Fruit fly (Drosophila melanogaster) whole organism: Measurements from ENCODE around the gene Atac3.

Experiments used
- CG8478 ChIP-seq: fragments of >200 bp; optimal IDR thresholded peaks from 2 replicates; lab custom pipeline; 2018; ENCODE audit warnings: inconsistent platforms
- Dll ChIP-seq: fragments of >200 bp; optimal IDR thresholded peaks from 2 replicates; lab custom pipeline; 2017
- EcR ChIP-seq, 2 experiments: fragments of >200 bp; optimal IDR thresholded peaks; 2 replicates each; lab custom pipeline; 2017; ENCODE audit warnings: missing biosample characterization in 2 of 2, missing genetic modification characterization in 2 of 2, missing genetic modification reagents in 2 of 2
- pan ChIP-seq: fragments of >200 bp; optimal IDR thresholded peaks from 2 replicates; lab custom pipeline; 2017
- psq ChIP-seq: fragments of >200 bp; optimal IDR thresholded peaks from 2 replicates; lab custom pipeline; 2017
- usp ChIP-seq: fragments of >200 bp; optimal IDR thresholded peaks from 2 replicates; lab custom pipeline; 2017; ENCODE audit warnings: missing biosample characterization, missing genetic modification characterization, mixed read lengths

Gene Atac3

DNA sequence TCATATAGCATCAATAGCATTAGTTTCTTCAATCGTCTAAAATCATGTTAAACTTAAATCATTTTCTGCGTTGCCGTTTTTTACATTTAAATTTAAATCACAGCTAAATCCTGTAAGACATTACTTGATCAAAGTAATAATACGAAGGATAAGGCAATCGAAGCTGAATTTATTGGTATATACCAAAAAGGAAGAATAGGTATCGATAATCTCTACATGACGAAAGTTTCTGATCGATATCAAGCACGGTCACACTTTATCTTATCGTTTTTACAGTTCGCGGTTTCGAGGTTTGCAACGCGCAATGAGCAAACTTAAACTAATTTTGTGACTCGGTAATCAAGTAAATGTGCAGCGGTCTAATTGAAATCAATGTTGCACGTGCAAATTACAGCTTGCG, at the start of gene Atac3, which contains the start of gene Ptpmeg:
Gene Atac3 (minus strand): TSS at position 160 of the 400 bp plus-strand sequence.
Gene Ptpmeg (plus strand): TSS at position 265 of the 400 bp plus-strand sequence.
- TF ChIP-seq CG8478 (lab: Kevin White, UChicago) (no peak), usp (GFP tag; lab: Kevin White, UChicago) (no peak), pan (lab: Kevin White, UChicago) (no peak), psq (lab: Kevin White, UChicago) (no peak), EcR (GFP tag; optimal IDR thresholded peaks at IDR 0.05; lab: Kevin White, UChicago) (no peak), Dll (lab: Kevin White, UChicago) (no peak)

DNA sequence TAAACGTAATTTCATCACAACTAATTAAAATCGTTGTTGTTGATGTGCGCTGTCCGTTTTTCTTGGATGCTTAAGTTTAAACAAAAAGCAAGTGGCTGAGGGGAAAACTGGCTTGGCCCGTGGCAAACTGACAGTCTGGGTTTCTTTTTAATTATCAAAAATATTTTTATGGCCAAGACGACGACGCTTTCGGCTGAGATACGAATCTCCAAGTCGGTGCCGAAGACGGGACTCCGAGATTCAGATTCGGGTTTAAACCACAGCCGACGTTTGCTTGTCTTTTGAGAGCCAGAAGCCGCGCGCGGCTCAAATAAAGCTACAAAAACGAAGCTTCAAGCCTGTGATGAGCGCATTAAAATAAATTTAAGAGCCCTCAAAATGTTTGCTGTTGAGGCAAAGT, 47.9 kb upstream of the Atac3 start:
- TF ChIP-seq pan (lab: Kevin White, UChicago) (no peak), usp (GFP tag; lab: Kevin White, UChicago) (no peak), CG8478 (lab: Kevin White, UChicago) (no peak), Dll (lab: Kevin White, UChicago) (no peak), psq (lab: Kevin White, UChicago) (no peak), EcR (GFP tag; optimal IDR thresholded peaks at IDR 0.05; lab: Kevin White, UChicago) (no peak)

DNA sequence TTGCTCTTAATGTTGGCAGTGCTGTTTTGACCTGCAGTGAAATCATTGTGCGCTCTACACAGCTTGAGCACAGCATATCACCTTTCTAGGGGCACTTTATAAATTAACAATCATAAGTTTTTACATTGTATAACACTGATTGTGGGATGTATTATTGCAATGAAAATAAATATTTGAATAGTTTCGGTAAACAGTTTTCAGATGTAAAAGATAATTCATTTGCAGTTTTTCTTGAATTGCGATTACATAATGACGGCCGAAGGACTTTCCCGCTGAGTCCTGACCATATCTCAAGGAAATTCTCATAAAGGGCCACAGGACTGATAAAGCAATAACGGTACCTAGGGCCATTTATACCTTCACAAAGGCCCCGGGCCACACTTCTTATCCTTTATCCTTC, 46.8 kb upstream of the Atac3 start:
- TF ChIP-seq Dll (lab: Kevin White, UChicago) = no peak
- TF ChIP-seq pan (lab: Kevin White, UChicago) = no peak
- no peak for TF ChIP-seq EcR (GFP tag; optimal IDR thresholded peaks at IDR 0.05; lab: Kevin White, UChicago)
- no peak for TF ChIP-seq CG8478 (lab: Kevin White, UChicago)
- no peak for TF ChIP-seq usp (GFP tag; lab: Kevin White, UChicago)
- TF ChIP-seq psq (lab: Kevin White, UChicago) = no peak

DNA sequence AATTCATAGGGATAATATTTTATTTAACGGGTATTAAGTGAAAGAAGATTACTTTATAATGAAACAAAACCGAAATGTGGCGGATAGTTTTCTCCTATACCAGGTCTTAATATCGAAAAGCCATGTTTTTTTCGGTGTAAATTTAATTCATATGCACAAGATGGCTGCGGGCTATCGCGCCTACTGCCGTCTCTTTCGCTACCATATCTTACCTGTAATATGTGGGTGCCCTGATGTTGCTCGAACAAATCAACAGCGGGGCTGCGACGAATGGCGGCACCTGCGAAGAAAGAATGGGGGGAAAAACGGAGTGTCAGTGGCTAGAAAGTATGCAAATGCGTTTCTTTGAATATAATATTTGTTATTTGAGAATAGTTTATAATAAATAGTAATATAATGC, 43.4 kb upstream of the Atac3 start:
- TF ChIP-seq Dll (lab: Kevin White, UChicago) (no peak), psq (lab: Kevin White, UChicago) (no peak), EcR (GFP tag; optimal IDR thresholded peaks at IDR 0.05; lab: Kevin White, UChicago) (no peak), pan (lab: Kevin White, UChicago) (no peak), CG8478 (lab: Kevin White, UChicago) (no peak), usp (GFP tag; lab: Kevin White, UChicago) (no peak)

DNA sequence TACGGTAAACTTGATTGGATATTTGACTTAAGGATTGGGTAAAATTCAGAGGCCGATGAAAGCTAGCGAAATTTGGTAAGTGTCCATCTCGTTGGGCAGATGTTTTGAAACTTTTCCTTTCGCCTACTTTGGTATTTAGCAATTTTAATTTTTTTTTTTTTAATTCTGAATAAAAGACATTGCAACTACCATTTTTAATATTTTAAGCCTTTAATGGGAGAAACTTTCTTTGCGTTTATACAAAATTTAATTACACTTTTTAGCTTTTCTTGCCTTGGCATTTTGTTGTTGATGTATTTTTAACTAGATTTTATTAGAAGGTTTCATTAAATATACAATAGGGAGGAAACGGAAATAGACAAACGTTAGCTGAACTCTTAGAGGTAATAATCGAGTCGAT, 38.5 kb upstream of the Atac3 start, which contains the start of gene CG13884:
Gene CG13884 (minus strand): TSS at position 101 of the 400 bp plus-strand sequence.
- TF ChIP-seq psq (lab: Kevin White, UChicago) (no peak), CG8478 (lab: Kevin White, UChicago) (no peak), Dll (lab: Kevin White, UChicago) (no peak), EcR (GFP tag; optimal IDR thresholded peaks at IDR 0.05; lab: Kevin White, UChicago) (no peak), usp (GFP tag; lab: Kevin White, UChicago) (no peak), pan (lab: Kevin White, UChicago) (no peak)

- TF ChIP-seq pan (lab: Kevin White, UChicago) (no peak), usp (GFP tag; lab: Kevin White, UChicago) (no peak), Dll (lab: Kevin White, UChicago) (no peak), psq (lab: Kevin White, UChicago) (no peak), EcR (GFP tag; optimal IDR thresholded peaks at IDR 0.05; lab: Kevin White, UChicago) (no peak), CG8478 (lab: Kevin White, UChicago) (no peak)
Measured at dm6 chr3L:361201-361600, 33.4 kb upstream of the Atac3 start, which contains the start of the genes Cdc5 and CG1233. TSS of gene Cdc5 (minus strand) at chr3L:361383. TSS of gene CG1233 (plus strand) at chr3L:361472.

dm6 chr3L:357681-358080, 29.9 kb upstream of the Atac3 start, which contains the start of gene Roc1b:
TSS of gene Roc1b (plus strand) at chr3L:357981.
- TF ChIP-seq EcR (GFP tag; optimal IDR thresholded peaks at IDR 0.05; lab: Kevin White, UChicago) (no peak), psq (lab: Kevin White, UChicago) (no peak), pan (lab: Kevin White, UChicago) (no peak), Dll (lab: Kevin White, UChicago) (no peak), CG8478 (lab: Kevin White, UChicago) (no peak), usp (GFP tag; lab: Kevin White, UChicago) (no peak)

DNA sequence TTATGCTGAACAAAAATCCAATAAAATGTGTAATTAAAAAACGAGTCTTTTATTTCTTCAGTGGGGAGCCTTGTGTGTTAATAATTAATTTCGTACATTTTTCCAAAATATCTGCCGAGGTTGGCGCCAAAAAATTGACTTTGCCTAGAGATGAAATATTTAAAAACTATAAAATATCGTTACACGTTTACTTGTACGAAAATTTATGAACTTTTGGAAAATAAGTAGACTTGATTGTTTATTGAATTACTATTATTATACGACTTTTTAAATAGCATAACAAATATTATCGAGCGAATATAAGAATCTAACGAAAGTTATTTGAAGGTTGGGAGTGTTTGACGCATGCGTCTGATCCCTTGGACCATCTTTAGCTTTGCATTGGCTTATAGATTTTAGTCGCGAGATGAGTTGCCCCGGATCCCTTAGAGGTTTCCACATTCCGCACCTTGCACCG, 28.3 kb upstream of the Atac3 start, which contains the start of gene CG1231:
Gene CG1231 (plus strand): TSS at position 407 of the 457 bp plus-strand sequence.
- TF ChIP-seq usp (GFP tag; lab: Kevin White, UChicago) = no peak
- no peak for TF ChIP-seq EcR (GFP tag; optimal IDR thresholded peaks at IDR 0.05; lab: Kevin White, UChicago)
- no peak for TF ChIP-seq psq (lab: Kevin White, UChicago)
- no peak for TF ChIP-seq Dll (lab: Kevin White, UChicago)
- TF ChIP-seq pan (lab: Kevin White, UChicago) = no peak
- TF ChIP-seq CG8478 (lab: Kevin White, UChicago) = no peak

DNA sequence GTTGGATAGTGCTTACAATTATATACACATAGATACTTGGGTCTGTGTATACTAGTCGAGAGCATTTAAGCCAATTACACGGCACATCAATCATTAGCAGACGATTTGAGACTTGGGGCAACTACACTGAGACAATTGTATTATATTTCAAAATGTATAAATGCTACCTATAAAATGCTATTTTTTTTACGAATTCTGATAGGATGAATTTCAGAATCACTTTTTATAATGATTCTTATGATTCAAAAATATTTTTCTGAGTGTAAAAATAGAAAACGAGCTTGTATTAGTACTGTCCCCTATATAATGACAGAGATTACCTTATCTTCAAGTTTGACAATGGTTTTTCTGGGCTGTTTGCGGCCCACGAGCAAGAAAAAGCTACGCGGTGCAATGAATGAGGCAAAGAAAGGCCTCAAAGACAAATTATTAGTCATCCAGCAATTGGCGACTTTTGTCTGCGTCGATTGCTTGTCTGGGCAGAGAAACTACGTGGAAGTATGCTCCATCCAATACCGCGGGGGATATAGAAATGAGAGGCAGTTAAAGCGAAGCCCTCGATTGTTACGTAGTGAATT, 22.9 kb upstream of the Atac3 start:
- TF ChIP-seq psq (lab: Kevin White, UChicago) (no peak), EcR (GFP tag; optimal IDR thresholded peaks at IDR 0.05; lab: Kevin White, UChicago) (no peak), CG8478 (lab: Kevin White, UChicago) (no peak), Dll (lab: Kevin White, UChicago) (no peak), usp (GFP tag; lab: Kevin White, UChicago) (no peak), pan (lab: Kevin White, UChicago) (no peak)

DNA sequence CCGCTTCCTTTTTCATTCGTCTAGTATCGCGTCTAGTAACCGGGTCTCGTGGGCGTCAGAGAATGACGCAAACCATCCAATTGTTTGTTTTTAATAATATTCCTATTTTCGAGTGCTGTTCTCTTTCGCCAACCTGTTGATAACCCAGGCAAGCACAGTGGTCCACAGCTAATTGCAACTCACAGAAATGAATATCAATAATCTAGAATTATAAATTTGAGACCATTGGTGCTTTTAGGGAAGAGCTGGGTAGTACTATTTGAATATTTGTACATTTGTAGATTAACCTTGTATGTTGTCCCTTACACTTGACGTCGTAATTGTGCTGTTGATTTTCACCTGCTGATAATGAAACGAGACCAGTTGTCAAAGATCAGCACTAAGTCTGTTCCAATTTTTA, 22.0 kb upstream of the Atac3 start:
- TF ChIP-seq CG8478 (lab: Kevin White, UChicago) (no peak), Dll (lab: Kevin White, UChicago) (no peak)

- TF ChIP-seq Dll (lab: Kevin White, UChicago) (no peak), usp (GFP tag; lab: Kevin White, UChicago) (no peak)
Measured at dm6 chr3L:348406-348743, 20.6 kb upstream of the Atac3 start.
